Fruit fly (Drosophila melanogaster): ENCODE measurements around the gene CG3592.

Gene CG3592

DNA sequence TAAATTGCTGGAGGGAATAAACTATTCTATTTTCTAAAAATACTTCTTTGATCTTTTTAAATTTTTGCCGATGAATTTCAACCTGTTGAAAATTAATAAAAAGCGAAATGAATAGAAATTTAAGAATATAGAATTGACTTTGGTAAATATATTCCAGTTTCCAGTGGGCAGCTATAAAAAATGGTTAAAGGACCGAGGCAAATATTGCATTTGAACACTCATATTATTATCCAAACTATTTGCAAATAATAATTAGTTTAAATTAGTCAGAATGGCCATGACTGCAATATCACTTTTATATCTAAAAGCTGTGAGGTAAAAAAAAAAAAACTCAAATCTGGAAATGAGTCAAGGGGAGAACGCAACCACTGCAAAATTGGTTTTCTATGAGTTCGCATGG lies at the start of gene CG3592:
Gene CG3592, plus strand, starts transcription at position 301 of the 400 bp plus-strand sequence.
- TF ChIP-seq CG17801 (GFP tag; optimal IDR thresholded peaks at IDR 0.05; ENCODE audit: partially characterized antibody): no peak

DNA sequence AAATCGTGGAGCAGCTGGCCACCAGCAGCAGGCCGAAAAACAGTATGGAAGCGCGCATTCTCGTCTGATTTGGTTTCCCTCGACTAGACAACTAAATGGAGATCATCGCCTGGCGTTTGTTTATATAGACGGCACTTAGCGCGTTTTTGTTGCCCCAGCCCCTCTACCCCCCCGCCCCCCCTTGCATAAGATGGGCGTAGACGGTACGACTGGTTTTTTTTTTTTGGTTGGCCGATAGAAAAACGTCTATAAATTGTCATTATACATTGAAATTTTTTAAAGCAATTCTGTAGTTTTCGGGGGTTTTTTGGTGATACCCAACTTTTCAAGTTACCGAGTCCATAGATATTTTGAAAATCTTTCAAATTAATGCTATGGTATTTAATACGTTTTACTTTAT lies 49.1 kb upstream of the CG3592 start, which contains the start of gene CG14419:
Gene CG14419, minus strand, starts transcription at position 101 of the 400 bp plus-strand sequence.
- TF ChIP-seq CG17801 (GFP tag; optimal IDR thresholded peaks at IDR 0.05; ENCODE audit: partially characterized antibody): no peak

DNA sequence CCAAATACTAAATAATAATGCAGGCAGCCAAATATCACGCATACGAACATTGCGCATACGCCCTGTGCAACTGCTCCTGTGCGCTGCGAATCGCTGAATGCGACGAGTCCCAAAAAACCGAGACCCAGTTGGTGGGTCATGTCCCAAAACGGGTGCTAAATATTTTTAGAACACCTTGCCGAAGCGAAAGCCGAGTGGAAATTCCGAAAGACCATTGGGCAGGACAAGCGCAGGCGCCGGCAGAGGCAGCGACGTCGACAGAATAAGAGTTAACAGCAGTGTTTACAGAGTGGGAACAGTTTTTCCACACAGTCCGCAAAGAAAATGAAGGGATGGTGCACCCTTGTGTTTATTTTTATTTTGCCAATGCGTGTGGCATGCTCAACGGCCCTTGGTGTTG lies 46.7 kb upstream of the CG3592 start:
- no peak for TF ChIP-seq CG17801 (GFP tag; optimal IDR thresholded peaks at IDR 0.05; ENCODE audit: partially characterized antibody)

DNA sequence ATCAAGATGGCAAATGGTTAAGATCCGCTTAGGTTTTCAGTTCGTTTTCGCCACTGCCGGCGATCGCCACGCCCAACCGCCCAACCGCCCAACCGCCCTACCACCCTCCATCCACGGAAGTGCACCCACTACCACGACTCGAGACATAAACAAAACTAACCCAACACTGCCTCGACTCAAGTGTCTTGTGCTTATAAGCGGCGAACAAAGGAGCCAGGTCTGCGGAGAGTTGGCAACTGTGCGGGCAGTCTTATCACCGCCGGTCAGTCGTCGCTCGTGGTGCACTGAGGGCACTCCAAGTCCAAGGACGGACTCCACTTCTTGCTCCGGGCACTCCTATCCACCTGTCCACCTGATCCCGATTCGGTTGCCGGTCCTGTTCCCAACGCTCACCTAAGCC lies 44.5 kb upstream of the CG3592 start, which contains the start of gene CG3526:
Gene CG3526, plus strand, starts transcription at position 301 of the 400 bp plus-strand sequence.
- TF ChIP-seq CG17801 (GFP tag; optimal IDR thresholded peaks at IDR 0.05; ENCODE audit: partially characterized antibody): no peak

DNA sequence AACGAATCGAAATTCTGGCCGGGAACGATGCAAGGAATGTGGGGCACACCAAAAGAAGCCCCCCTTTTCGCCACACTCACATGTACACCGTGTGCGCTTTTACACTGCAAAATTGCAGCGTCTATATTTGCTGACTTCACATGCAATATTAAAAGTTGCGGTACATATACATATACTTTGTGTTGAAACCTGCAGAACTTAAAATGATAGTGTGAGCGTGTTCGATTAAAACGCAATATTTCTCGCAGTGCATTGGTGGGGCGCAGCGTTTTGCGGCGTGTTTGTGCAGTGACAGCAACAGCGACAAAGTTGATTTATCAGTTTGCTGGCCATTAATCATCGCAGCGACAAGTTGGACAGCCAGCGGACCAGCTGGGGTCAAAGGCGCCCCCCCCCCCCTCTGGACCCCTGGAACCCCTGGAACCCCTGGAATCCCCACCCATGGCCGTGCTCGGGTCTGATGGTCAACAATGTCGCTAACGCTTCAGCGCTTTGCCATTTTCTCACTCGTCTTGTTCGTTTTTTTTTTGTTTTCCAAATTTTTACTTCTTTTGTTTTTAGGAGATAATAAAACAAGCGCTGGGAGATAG lies 27.7 kb upstream of the CG3592 start:
- no peak for TF ChIP-seq CG17801 (GFP tag; optimal IDR thresholded peaks at IDR 0.05; ENCODE audit: partially characterized antibody)

DNA sequence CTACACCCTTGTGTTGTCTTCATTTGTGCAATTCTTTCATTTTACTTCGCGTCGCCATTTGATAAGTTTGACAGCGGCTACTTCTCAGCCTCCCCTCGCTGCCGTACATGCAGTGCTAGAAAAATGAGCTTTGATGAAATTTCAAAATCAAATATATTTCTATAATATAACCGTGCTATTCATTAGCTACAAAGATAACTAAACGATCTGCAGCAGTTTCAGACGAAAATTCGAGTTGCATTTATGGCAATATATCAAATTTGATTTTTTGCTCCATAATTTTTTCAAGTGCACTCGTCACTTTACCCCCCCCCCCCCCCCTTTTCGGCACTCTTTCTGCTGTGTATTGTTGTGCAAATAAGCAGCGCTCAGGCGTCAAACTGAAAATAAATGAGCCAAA lies 22.3 kb upstream of the CG3592 start:
- no peak for TF ChIP-seq CG17801 (GFP tag; optimal IDR thresholded peaks at IDR 0.05; ENCODE audit: partially characterized antibody)

DNA sequence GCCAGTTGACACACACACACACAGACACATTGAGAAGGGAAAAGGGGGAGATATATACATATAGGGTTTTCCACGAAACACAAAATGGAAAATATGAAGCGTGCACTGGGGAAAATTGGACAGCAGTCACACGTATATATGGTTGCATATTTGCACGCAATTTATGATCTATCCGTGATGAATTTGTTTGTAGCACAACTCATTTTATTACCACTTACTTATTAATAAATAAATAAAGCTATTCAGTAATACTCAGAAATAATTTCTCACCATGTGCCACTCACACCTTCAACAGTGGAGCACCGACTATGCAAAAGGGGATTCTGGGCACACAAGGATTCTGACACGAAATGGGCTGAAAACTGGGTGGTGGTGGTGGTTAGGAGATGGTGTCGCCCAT lies 20.8 kb upstream of the CG3592 start:
- TF ChIP-seq CG17801 (GFP tag; optimal IDR thresholded peaks at IDR 0.05; ENCODE audit: partially characterized antibody): no peak

DNA sequence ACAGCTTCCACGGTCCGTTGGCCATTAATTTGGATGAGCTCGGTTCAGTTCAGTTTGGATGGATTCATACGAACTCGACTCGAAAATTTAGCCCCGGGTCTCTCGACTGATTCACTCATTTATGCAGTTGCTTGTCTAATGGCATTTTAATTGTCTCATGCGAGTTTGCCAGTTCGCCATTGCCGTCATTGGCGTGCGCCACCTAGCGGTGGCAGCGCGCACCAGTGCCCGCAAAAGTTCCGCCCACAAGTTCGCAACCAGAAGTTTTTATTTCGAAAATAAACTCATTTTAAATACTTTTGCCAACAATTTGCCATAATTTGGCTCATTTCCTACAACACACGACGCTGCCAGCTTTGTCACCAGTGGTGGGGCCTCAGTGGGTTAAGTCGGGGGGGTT lies 19.8 kb upstream of the CG3592 start:
- no peak for TF ChIP-seq CG17801 (GFP tag; optimal IDR thresholded peaks at IDR 0.05; ENCODE audit: partially characterized antibody)

DNA sequence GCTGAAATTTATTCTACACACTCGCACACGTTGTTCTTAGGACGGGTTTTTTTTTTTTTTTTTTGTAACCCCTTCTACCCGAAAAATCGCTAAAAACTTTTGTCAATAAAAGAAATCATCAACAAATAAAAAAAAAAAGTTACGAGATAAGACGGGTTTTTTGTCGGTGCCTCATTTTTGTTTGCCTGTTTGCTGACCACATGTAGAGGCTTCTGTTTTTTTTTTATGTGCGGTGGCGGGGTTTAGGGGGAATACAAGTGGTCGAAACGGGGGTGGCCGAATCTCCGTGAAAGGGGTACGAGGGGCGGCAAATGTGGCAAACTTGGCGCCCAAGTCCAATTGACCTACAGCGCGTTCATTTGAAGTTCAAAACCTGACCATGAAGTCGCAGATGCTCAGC lies 16.4 kb upstream of the CG3592 start:
- no peak for TF ChIP-seq CG17801 (GFP tag; optimal IDR thresholded peaks at IDR 0.05; ENCODE audit: partially characterized antibody)

DNA sequence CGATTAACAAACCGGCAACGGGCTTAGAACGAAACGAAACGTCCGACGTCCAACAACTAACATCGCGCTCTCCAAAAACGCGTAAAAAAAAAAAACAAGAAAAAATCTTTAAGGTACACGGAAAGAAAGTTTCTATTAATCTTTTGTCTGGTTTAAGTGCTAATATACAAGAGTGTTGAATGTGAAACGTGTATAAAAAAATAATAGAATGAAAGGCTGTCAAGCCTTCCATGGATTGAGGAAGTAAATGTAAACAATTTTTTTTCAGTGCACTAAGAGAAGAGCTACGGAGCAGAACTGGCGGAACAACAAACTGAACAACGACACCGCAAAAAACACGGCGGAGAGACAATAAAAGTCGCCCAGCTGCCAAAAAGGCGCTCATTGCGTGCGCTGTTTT lies 15.2 kb upstream of the CG3592 start, which contains the start of gene CG3588:
Gene CG3588, plus strand, starts transcription at position 29 of the 400 bp plus-strand sequence.
- no peak for TF ChIP-seq CG17801 (GFP tag; optimal IDR thresholded peaks at IDR 0.05; ENCODE audit: partially characterized antibody)

DNA sequence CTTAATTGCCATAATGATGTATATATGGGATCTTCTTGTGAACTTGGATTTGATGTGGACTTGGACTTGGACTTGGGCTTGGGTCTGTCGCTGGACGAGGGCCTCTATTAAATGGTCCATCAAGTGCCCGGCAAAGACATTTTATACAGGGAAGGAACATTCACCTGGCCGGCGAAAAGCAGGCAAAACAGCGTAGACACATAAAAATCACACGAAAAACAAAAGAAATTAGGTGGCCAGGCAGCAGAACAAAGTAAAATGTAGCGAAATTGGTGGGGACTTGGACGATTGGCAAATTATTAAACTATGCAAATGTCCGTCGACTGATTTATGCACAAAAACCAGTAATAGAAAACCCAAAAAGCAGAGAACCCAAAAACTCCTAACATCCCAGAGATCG lies 7.8 kb upstream of the CG3592 start, which contains the start of gene CG14424:
Gene CG14424, minus strand, starts transcription at position 101 of the 400 bp plus-strand sequence.
- no peak for TF ChIP-seq CG17801 (GFP tag; optimal IDR thresholded peaks at IDR 0.05; ENCODE audit: partially characterized antibody)

DNA sequence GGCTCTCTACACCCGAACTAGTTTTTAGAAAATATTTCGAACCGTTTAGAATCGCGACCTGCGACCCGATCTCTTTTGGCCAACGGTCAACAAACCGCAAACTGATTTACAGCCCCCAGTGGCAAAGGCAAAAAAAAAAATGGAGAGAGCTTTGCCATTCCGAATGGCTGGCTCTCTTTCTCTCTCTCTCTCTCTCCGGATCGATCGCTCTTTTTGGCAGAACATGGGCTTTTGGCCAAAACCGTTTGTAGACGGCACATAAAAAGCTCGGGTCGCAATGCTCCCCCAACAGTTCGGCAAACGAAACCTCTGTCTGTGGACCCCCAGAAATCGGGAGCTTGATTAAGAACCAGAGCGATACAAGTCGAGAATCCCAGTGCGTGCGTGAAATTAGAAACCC lies 5.4 kb upstream of the CG3592 start, which contains the start of gene CG32793:
Gene CG32793, plus strand, starts transcription at position 301 of the 400 bp plus-strand sequence.
- TF ChIP-seq CG17801 (GFP tag; optimal IDR thresholded peaks at IDR 0.05; ENCODE audit: partially characterized antibody): no peak

DNA sequence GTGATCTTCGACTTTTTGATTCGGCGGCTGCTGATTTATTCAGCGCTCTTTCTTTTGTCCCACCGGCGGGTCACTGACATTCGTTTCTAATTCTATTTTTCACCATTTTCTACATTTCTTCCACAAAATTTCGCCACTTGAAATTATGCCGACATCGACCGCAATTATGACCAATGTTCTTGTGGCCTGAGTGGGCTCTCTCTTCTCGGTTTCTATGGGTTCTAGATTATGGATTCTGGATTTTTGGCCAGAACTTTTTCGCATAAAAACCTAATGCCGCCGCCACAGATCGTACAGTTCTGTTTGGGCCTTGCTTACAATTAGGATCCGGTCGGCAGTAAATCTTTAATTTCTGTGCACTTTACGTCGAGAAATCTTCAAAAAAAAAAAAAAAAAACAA lies 1.8 kb downstream of the CG3592 start, which contains the start of gene CG3598:
Gene CG3598, plus strand, starts transcription at position 301 of the 400 bp plus-strand sequence.
- TF ChIP-seq CG17801 (GFP tag; optimal IDR thresholded peaks at IDR 0.05; ENCODE audit: partially characterized antibody): no peak

DNA sequence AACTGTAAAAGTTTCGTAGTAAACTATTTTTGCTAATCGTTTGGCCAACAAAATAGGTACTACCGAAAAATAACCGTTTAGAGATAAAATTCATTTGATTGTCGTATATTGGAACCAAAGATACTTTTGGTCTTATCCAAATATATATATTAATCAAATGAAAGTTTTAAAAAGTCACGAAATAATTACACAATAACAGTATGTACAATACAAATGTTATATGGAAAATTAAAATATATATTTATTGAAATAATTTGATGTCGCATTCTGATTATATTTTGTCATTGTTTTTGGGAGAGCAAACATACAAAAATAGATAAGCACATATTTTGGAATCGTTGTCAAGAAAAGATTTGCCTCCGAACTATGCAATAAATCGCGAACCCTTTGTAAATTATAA lies 3.6 kb downstream of the CG3592 start, which contains the start of gene CG14420:
Gene CG14420, plus strand, starts transcription at position 301 of the 400 bp plus-strand sequence.
- no peak for TF ChIP-seq CG17801 (GFP tag; optimal IDR thresholded peaks at IDR 0.05; ENCODE audit: partially characterized antibody)

DNA sequence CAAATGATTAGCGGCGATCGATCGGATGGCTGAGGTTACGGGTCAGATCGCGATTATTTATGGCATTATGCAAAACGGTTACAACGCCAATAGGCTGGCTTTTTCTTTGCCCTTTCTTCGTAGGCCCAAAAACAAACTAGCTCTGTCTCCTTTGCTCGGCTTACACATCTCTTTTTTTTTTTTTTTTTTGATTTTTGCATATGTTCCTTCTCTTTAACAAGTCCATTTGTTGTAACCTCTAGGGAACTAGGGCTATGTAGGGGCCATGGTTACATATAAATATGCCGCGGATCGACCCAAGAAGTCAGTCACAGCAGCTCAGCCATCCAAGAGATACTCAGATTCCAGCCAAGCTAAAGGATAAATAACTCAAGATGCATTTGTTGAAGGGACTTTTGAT lies 6.2 kb downstream of the CG3592 start, which contains the start of gene CG14421:
Gene CG14421, plus strand, starts transcription at position 301 of the 400 bp plus-strand sequence.
- TF ChIP-seq CG17801 (GFP tag; optimal IDR thresholded peaks at IDR 0.05; ENCODE audit: partially characterized antibody): no peak

DNA sequence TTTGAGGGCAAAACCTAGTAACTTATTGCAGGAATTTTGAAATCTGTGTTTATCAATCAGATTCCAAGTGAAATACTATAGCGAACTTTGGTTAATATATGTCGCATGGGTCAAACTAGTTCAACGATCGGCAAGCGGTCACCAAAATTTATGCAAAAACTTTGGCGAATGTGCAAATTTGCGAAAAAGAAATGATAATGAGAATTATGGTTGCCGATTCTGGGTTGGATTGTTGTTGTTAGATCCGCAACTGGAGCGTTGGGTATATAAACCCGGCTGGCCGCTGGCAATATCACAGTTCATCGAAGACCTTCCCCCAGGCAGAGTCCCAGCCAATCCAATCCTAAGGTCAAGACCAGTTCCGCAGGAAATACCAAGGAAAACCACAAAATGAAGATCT lies 8.2 kb downstream of the CG3592 start, which contains the start of gene CG14422:
Gene CG14422, plus strand, starts transcription at position 301 of the 400 bp plus-strand sequence.
- no peak for TF ChIP-seq CG17801 (GFP tag; optimal IDR thresholded peaks at IDR 0.05; ENCODE audit: partially characterized antibody)

Data from ovary, adult (tissue).